Worm (Caenorhabditis elegans) whole organism, late embryonic: ENCODE results near the gene H14E04.3.

Experiments used
- dmd-4 ChIP-seq: sonication (generic microtip); optimal IDR thresholded peaks from 2 replicates; lab custom pipeline; 2016; ENCODE audit warnings: borderline replicate concordance, missing genetic modification characterization, missing compliant biosample characterization
- elt-2 ChIP-seq: sonication (generic microtip); optimal IDR thresholded peaks from 2 replicates; lab custom pipeline; 2016; ENCODE audit warnings: missing genetic modification reagents, missing genetic modification characterization, missing compliant biosample characterization
- hlh-6 ChIP-seq: sonication (generic microtip); optimal IDR thresholded peaks from 2 replicates; lab custom pipeline; 2016; ENCODE audit warnings: missing genotype, missing genetic modification characterization, missing compliant biosample characterization

ce11 chrIII:2391704-2392103, 5.3 kb upstream of the H14E04.3 start:
- no peak for TF ChIP-seq elt-2 (tag; lab: Kevin White, UChicago)
- TF ChIP-seq hlh-6: no peak
- no peak for TF ChIP-seq dmd-4 (tag; lab: Kevin White, UChicago)
